Fruit fly (Drosophila melanogaster) whole organism, prepupa: ENCODE data around the gene CG11367.
"Not testable (repeated sequence)": the region's sequence is repeated elsewhere in the genome, so short reads cannot be mapped to it uniquely, and the experiment has no call there.

Experiments used
- Blimp-1 ChIP-seq: fragments of 200-800 bp; sonication (Bioruptor generic); optimal IDR thresholded peaks from 3 replicates; lab custom pipeline; 2017; ENCODE audit warnings: missing biosample characterization, missing genetic modification characterization, mild to moderate bottlenecking, moderate library complexity, missing genetic modification reagents
- CG10631 ChIP-seq: fragments of 200-800 bp; sonication (Bioruptor generic); optimal IDR thresholded peaks from 2 replicates; lab custom pipeline; 2016; ENCODE audit warnings: missing biosample characterization, missing genetic modification characterization
- CG10669 ChIP-seq: fragments of 200-800 bp; sonication (Bioruptor generic); optimal IDR thresholded peaks from 3 replicates; lab custom pipeline; 2018; ENCODE audit warnings: missing biosample characterization, mild to moderate bottlenecking, missing genetic modification characterization, moderate library complexity
- CG11294 ChIP-seq: fragments of 200-800 bp; sonication (Bioruptor generic); IDR thresholded peaks from 2 replicates; pipeline ENCODE4 v1.3.6; 2022; ENCODE audit warnings: missing biosample characterization, missing genetic modification characterization
- CG11762 ChIP-seq: fragments of 200-800 bp; sonication (Bioruptor generic); optimal IDR thresholded peaks from 3 replicates; lab custom pipeline; 2016; ENCODE audit warnings: missing biosample characterization, missing genetic modification characterization; ENCODE audit not compliant: insufficient read depth
- CG15336 ChIP-seq: fragments of 200-800 bp; sonication (Bioruptor generic); IDR thresholded peaks from 2 replicates; pipeline ENCODE4 v1.3.6; 2022; ENCODE audit warnings: missing biosample characterization, missing genetic modification characterization
- CG1621 ChIP-seq: fragments of 200-800 bp; sonication (Bioruptor generic); optimal IDR thresholded peaks from 3 replicates; lab custom pipeline; 2018; ENCODE audit warnings: missing biosample characterization, mild to moderate bottlenecking, missing genetic modification characterization
- CG16779 ChIP-seq: fragments of 200-800 bp; sonication (Bioruptor generic); optimal IDR thresholded peaks from 3 replicates; lab custom pipeline; 2017; ENCODE audit warnings: missing biosample characterization, mild to moderate bottlenecking, missing genetic modification characterization
- CG3032 ChIP-seq: fragments of 200-800 bp; optimal IDR thresholded peaks from 2 replicates; lab custom pipeline; 2019; ENCODE audit warnings: missing biosample characterization, mild to moderate bottlenecking, missing genetic modification characterization, moderate library complexity
- CG32006 ChIP-seq: fragments of 200-800 bp; sonication (Bioruptor generic); optimal IDR thresholded peaks from 3 replicates; lab custom pipeline; 2017; ENCODE audit warnings: missing biosample characterization, mild to moderate bottlenecking, missing genetic modification characterization
- CG34406 ChIP-seq: fragments of 200-800 bp; sonication (Bioruptor generic); optimal IDR thresholded peaks from 3 replicates; lab custom pipeline; 2016; ENCODE audit warnings: missing biosample characterization, missing genetic modification characterization
- CG6163 ChIP-seq: fragments of 200-800 bp; sonication (Bioruptor generic); IDR thresholded peaks from 3 replicates; pipeline ENCODE4 v1.3.6; 2022; ENCODE audit warnings: missing biosample characterization, missing genetic modification characterization
- CG6792 ChIP-seq: fragments of 200-800 bp; sonication (Bioruptor generic); optimal IDR thresholded peaks from 3 replicates; lab custom pipeline; 2016; ENCODE audit warnings: missing biosample characterization, missing genetic modification characterization
- CG6808 ChIP-seq: fragments of 200-800 bp; sonication (Bioruptor generic); optimal IDR thresholded peaks from 3 replicates; lab custom pipeline; 2017; ENCODE audit warnings: missing biosample characterization, missing genetic modification characterization, mild to moderate bottlenecking, moderate library complexity, missing genetic modification reagents
- CG6854 ChIP-seq: fragments of 200-800 bp; sonication (Bioruptor generic); optimal IDR thresholded peaks from 2 replicates; lab custom pipeline; 2017; ENCODE audit warnings: missing biosample characterization, mild to moderate bottlenecking, missing genetic modification characterization
- CG7368 ChIP-seq: fragments of 200-800 bp; sonication (Bioruptor generic); optimal IDR thresholded peaks from 3 replicates; lab custom pipeline; 2016; ENCODE audit warnings: missing biosample characterization, missing genetic modification characterization
- CG9139 ChIP-seq: fragments of 200-800 bp; sonication (Bioruptor generic); optimal IDR thresholded peaks from 3 replicates; lab custom pipeline; 2017; ENCODE audit warnings: missing biosample characterization, mild to moderate bottlenecking, missing genetic modification characterization
- Eip78C ChIP-seq: fragments of 200-800 bp; sonication (Bioruptor generic); peaks from one replicate; lab custom pipeline; 2016; ENCODE audit warnings: missing biosample characterization, missing genetic modification characterization
- Eip93F ChIP-seq: fragments of 200-800 bp; sonication (Bioruptor generic); optimal IDR thresholded peaks from 2 replicates; lab custom pipeline; 2016; ENCODE audit warnings: missing biosample characterization, mild to moderate bottlenecking, missing genetic modification characterization
- Hr39 ChIP-seq: fragments of 200-800 bp; sonication (Bioruptor generic); optimal IDR thresholded peaks from 2 replicates; lab custom pipeline; 2016; ENCODE audit warnings: missing biosample characterization, missing genetic modification characterization
- Hr4 ChIP-seq: fragments of 200-800 bp; sonication (Bioruptor generic); optimal IDR thresholded peaks from 3 replicates; lab custom pipeline; 2016; ENCODE audit warnings: missing biosample characterization, missing genetic modification characterization
- Lpt ChIP-seq: fragments of 200-800 bp; sonication (Bioruptor generic); optimal IDR thresholded peaks from 3 replicates; lab custom pipeline; 2016; ENCODE audit warnings: missing biosample characterization, missing genetic modification characterization
- Met ChIP-seq: fragments of 200-800 bp; sonication (Bioruptor generic); optimal IDR thresholded peaks from 3 replicates; lab custom pipeline; 2016; ENCODE audit warnings: missing biosample characterization, missing genetic modification characterization
- Sox102F ChIP-seq: fragments of 200-800 bp; sonication (Bioruptor generic); optimal IDR thresholded peaks from 2 replicates; lab custom pipeline; 2016; ENCODE audit warnings: missing biosample characterization, mild to moderate bottlenecking, missing genetic modification characterization
- achi ChIP-seq: fragments of 200-800 bp; sonication (Bioruptor generic); optimal IDR thresholded peaks from 3 replicates; lab custom pipeline; 2016; ENCODE audit warnings: missing biosample characterization, missing genetic modification characterization
- acj6 ChIP-seq: fragments of 200-800 bp; sonication (Bioruptor generic); optimal IDR thresholded peaks from 3 replicates; lab custom pipeline; 2016; ENCODE audit warnings: missing biosample characterization, missing genetic modification characterization
- cyc ChIP-seq: fragments of 200-800 bp; sonication (Bioruptor generic); optimal IDR thresholded peaks from 3 replicates; lab custom pipeline; 2016; ENCODE audit warnings: missing biosample characterization, missing genetic modification characterization
- dac ChIP-seq: fragments of 200-800 bp; sonication (Bioruptor generic); optimal IDR thresholded peaks from 2 replicates; lab custom pipeline; 2017; ENCODE audit warnings: missing biosample characterization, mild to moderate bottlenecking, missing genetic modification characterization
- dsx ChIP-seq: fragments of 200-800 bp; optimal IDR thresholded peaks from 3 replicates; lab custom pipeline; 2019; ENCODE audit warnings: missing biosample characterization, mild to moderate bottlenecking, missing genetic modification characterization, moderate library complexity; ENCODE audit not compliant: poor library complexity, severe bottlenecking
- eg ChIP-seq: fragments of 200-800 bp; sonication (Bioruptor generic); IDR thresholded peaks from 3 replicates; pipeline ENCODE4 v1.3.6; 2022; ENCODE audit warnings: missing biosample characterization, missing genetic modification characterization
- esn ChIP-seq: fragments of 200-800 bp; sonication (Bioruptor generic); optimal IDR thresholded peaks from 2 replicates; lab custom pipeline; 2016; ENCODE audit warnings: missing biosample characterization, mild to moderate bottlenecking, missing genetic modification characterization, moderate library complexity
- fkh ChIP-seq: fragments of 200-800 bp; sonication (Bioruptor generic); optimal IDR thresholded peaks from 3 replicates; lab custom pipeline; 2017; ENCODE audit warnings: missing biosample characterization, mild to moderate bottlenecking, missing genetic modification characterization, moderate library complexity
- net ChIP-seq: fragments of 200-800 bp; sonication (Bioruptor generic); optimal IDR thresholded peaks from 3 replicates; lab custom pipeline; 2016; ENCODE audit warnings: missing biosample characterization, missing genetic modification characterization
- ss ChIP-seq, 2 experiments: fragments of 200-800 bp; sonication (Bioruptor generic); optimal IDR thresholded peaks; 2 replicates in 1 of 2; 3 replicates in 1 of 2; lab custom pipeline; 2017 to 2018; ENCODE audit warnings: mild to moderate bottlenecking in 2 of 2, missing biosample characterization in 2 of 2, missing genetic modification characterization in 2 of 2, moderate library complexity in 1 of 2
- topi ChIP-seq: fragments of 200-800 bp; sonication (Bioruptor generic); optimal IDR thresholded peaks from 3 replicates; lab custom pipeline; 2016; ENCODE audit warnings: missing biosample characterization, missing genetic modification characterization
- vri ChIP-seq: fragments of 200-800 bp; sonication (Bioruptor generic); optimal IDR thresholded peaks from 3 replicates; lab custom pipeline; 2016; ENCODE audit warnings: missing biosample characterization, mild to moderate bottlenecking, missing genetic modification characterization

The CG11367 gene

dm6 chr3L:22727739-22728335 lies at the start of gene CG11367, which contains the start of gene CG14450:
CG11367 (plus strand) TSS chr3L:22728111.
CG14450 (minus strand) TSS chr3L:22727789.
- TF ChIP-seq esn (GFP tag; lab: Kevin White, UChicago): peak; percentile 16
- peak; percentile 33; the same call in 1 of the 2 replicates for TF ChIP-seq CG15336 (GFP tag; lab: Robert Waterston, UW)
- peak; percentile 52; the same call in 1 of the 3 replicates for TF ChIP-seq CG6163
- peak; percentile 50 for TF ChIP-seq dsx
- TF ChIP-seq achi: peak; percentile 35
- TF ChIP-seq eg (GFP tag; lab: Robert Waterston, UW): 0 out of 3 replicates have a peak, but pooled peaks have one; percentile 17
- TF ChIP-seq Hr4: no peak
- TF ChIP-seq cyc (GFP tag; lab: Kevin White, UChicago): no peak
- no peak for TF ChIP-seq CG11294 (GFP tag; lab: Robert Waterston, UW)
- peak; percentile 40 for TF ChIP-seq fkh (GFP tag; lab: Kevin White, UChicago)
- peak; percentile 41 for TF ChIP-seq Eip93F (GFP tag; lab: Kevin White, UChicago)
- peak; percentile 83 for TF ChIP-seq Eip78C (GFP tag; lab: Kevin White, UChicago)
- no peak for TF ChIP-seq CG34406 (GFP tag; lab: Kevin White, UChicago)
- peak; percentile 33 for TF ChIP-seq net (GFP tag; lab: Kevin White, UChicago)
- peak; percentile 53 for TF ChIP-seq CG6854 (GFP tag; lab: Kevin White, UChicago)
- TF ChIP-seq topi (GFP tag; lab: Kevin White, UChicago): no peak
- no peak for TF ChIP-seq Met
- no peak for TF ChIP-seq CG1621 (tag; lab: Kevin White, UChicago)
- no peak for TF ChIP-seq vri (GFP tag; lab: Kevin White, UChicago)
- no peak for TF ChIP-seq acj6 (GFP tag; lab: Kevin White, UChicago)
- peak; percentile 40 for TF ChIP-seq CG6808 (GFP tag; lab: Kevin White, UChicago)
- TF ChIP-seq Blimp-1: peak; percentile 92

- TF ChIP-seq CG3032 (tag; lab: Kevin White, UChicago) (peak; percentile 61), CG7368 (GFP tag; lab: Kevin White, UChicago) (no peak)
Measured at dm6 chr3L:22680932-22681331, 47.0 kb upstream of the CG11367 start.

dm6 chr3L:22686987-22687386 lies 40.9 kb upstream of the CG11367 start, which contains the start of the genes CG14455 and CG14456:
CG14455 (minus strand) TSS chr3L:22687087.
CG14456 (plus strand) TSS chr3L:22687222.
- TF ChIP-seq Blimp-1 (no peak), esn (GFP tag; lab: Kevin White, UChicago) (no peak), CG16779 (no peak), CG9139 (GFP tag; lab: Kevin White, UChicago) (no peak), fkh (GFP tag; lab: Kevin White, UChicago) (no peak), Hr39 (no peak), CG6808 (GFP tag; lab: Kevin White, UChicago) (no peak), cyc (GFP tag; lab: Kevin White, UChicago) (no peak), CG6792 (GFP tag; lab: Kevin White, UChicago) (no peak), Sox102F (no peak), CG32006 (GFP tag; lab: Kevin White, UChicago) (no peak), ss (GFP tag; optimal IDR thresholded peaks at IDR 0.05; lab: Kevin White, UChicago) (no peak), dac (no peak), CG11762 (no peak)

dm6 chr3L:22692428-22692827 lies 35.5 kb upstream of the CG11367 start, which contains the start of gene CG14454:
CG14454 (minus strand) TSS chr3L:22692528.
- TF ChIP-seq CG10631 (GFP tag; lab: Kevin White, UChicago); Lpt (GFP tag; lab: Kevin White, UChicago); CG10669: not testable (repeated sequence)
